Fruit fly (Drosophila melanogaster) whole organism, adult: ENCODE measurements around the gene Myo61F.

Source experiments
- CG11617 ChIP-seq: fragments of 200-800 bp; sonication (Bioruptor generic); optimal IDR thresholded peaks from 2 replicates; lab custom pipeline; 2017; ENCODE audit warnings: mild to moderate bottlenecking, missing biosample characterization, missing genetic modification reagents, missing genetic modification characterization
- CG33017 ChIP-seq: fragments of 200-800 bp; sonication (Bioruptor generic); optimal IDR thresholded peaks from 2 replicates; lab custom pipeline; 2018; ENCODE audit warnings: missing biosample characterization, mild to moderate bottlenecking, missing genetic modification characterization, moderate library complexity
- CG5204 ChIP-seq: fragments of 200-800 bp; sonication (Bioruptor generic); optimal IDR thresholded peaks from 2 replicates; lab custom pipeline; 2016; ENCODE audit warnings: missing biosample characterization, missing genetic modification characterization

Gene Myo61F

dm6 chr3L:1378098-1378645 is 59.9 kb downstream of the Myo61F start:
- TF ChIP-seq CG11617, result no peak

DNA sequence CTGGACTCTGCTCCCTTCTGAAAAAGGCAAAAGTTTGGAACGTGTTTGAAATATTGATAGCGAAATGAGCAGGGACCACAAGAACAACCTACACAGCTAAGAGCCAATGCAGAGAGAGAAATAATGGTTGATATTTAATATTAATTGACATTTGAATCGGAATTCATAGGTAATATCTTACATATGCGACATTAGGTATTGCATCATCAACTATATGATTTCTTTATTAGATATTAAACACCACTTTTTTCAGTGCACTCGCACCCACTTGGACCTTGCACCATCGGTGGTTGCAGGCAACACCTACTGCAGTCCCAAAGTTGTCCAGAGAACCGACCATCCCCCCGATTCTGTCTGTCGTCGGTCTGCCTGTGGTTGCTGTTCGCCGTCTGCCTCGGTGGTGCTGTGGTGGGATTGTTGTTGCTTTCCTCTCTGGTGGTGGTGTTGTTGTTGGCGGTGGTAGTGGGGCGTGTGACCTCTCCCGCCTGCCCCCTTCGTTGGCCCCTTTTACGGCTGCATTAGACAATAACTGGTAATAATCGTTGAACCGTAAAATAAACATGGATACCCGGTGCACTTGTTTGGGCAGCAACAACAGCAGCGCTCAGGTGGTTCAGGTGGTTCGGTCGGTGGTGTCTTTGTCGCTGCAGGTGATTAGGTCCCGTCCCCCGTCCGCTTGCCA is 60.7 kb downstream of the Myo61F start:
- TF ChIP-seq CG33017 (tag; lab: Kevin White, UChicago) (no peak), CG5204 (GFP tag; lab: Kevin White, UChicago) (peak; percentile 30)
